Worm (Caenorhabditis elegans) whole organism, L2 larva: ENCODE data around the gene T05E12.8.

ENCODE experiments used
- C34F6.9 ChIP-seq: fragments of 150-350 bp; optimal IDR thresholded peaks from 2 replicates; lab custom pipeline; 2014; ENCODE audit warnings: missing biosample characterization, missing genetic modification characterization
- F13H6.1 ChIP-seq: sonication (generic microtip); optimal IDR thresholded peaks from 2 replicates; lab custom pipeline; 2016; ENCODE audit warnings: missing genetic modification characterization, missing compliant biosample characterization
- Y55F3AM.14 ChIP-seq: fragments of 200-800 bp; sonication (Bioruptor generic); optimal IDR thresholded peaks from 2 replicates; lab custom pipeline; 2018; ENCODE audit warnings: mild to moderate bottlenecking, missing genetic modification characterization, missing compliant biosample characterization
- ZK546.5 ChIP-seq: sonication (generic microtip); optimal IDR thresholded peaks from 2 replicates; lab custom pipeline; 2017; ENCODE audit warnings: missing biosample characterization, missing genetic modification characterization
- alr-1 ChIP-seq: fragments of 150-350 bp; optimal IDR thresholded peaks from 2 replicates; lab custom pipeline; 2014; ENCODE audit warnings: missing biosample characterization, missing genetic modification characterization
- aly-2 ChIP-seq: fragments of 150-350 bp; optimal IDR thresholded peaks from 2 replicates; lab custom pipeline; 2014; ENCODE audit warnings: missing biosample characterization, missing genetic modification characterization
- ama-1 ChIP-seq: fragments of 150-350 bp; optimal IDR thresholded peaks from 2 replicates; lab custom pipeline; 2018; ENCODE audit warnings: inconsistent platforms
- ceh-16 ChIP-seq: fragments of 150-350 bp; optimal IDR thresholded peaks from 2 replicates; lab custom pipeline; 2014; ENCODE audit warnings: missing biosample characterization, missing genetic modification characterization
- ceh-82 ChIP-seq: fragments of 150-350 bp; optimal IDR thresholded peaks from 2 replicates; lab custom pipeline; 2014; ENCODE audit warnings: missing biosample characterization, missing genetic modification characterization
- crh-2 ChIP-seq: sonication (generic microtip); optimal IDR thresholded peaks from 2 replicates; lab custom pipeline; 2017; ENCODE audit warnings: missing biosample characterization, missing genetic modification characterization
- egl-27 ChIP-seq: sonication (generic microtip); optimal IDR thresholded peaks from 3 replicates; lab custom pipeline; 2017; ENCODE audit warnings: missing biosample characterization, missing genetic modification reagents, missing genetic modification characterization
- elt-3 ChIP-seq: sonication (generic microtip); optimal IDR thresholded peaks from 2 replicates; lab custom pipeline; 2017; ENCODE audit warnings: missing biosample characterization, missing genetic modification characterization
- fos-1 ChIP-seq: fragments of 150-350 bp; optimal IDR thresholded peaks from 2 replicates; lab custom pipeline; 2014; ENCODE audit warnings: missing biosample characterization, missing genetic modification characterization
- gmeb-1 ChIP-seq: fragments of 150-350 bp; optimal IDR thresholded peaks from 2 replicates; lab custom pipeline; 2014; ENCODE audit warnings: missing biosample characterization, missing genetic modification characterization
- lin-11 ChIP-seq: fragments of 150-350 bp; sonication (generic microtip); optimal IDR thresholded peaks from 2 replicates; lab custom pipeline; 2014; ENCODE audit warnings: missing biosample characterization, missing genetic modification characterization, inconsistent platforms, mixed read lengths
- lin-13 ChIP-seq: fragments of 150-350 bp; optimal IDR thresholded peaks from 2 replicates; lab custom pipeline; 2014; ENCODE audit warnings: missing biosample characterization, missing genetic modification reagents, missing genetic modification characterization
- lin-39 ChIP-seq: fragments of 150-350 bp; optimal IDR thresholded peaks from 2 replicates; lab custom pipeline; 2014; ENCODE audit warnings: missing biosample characterization, missing genetic modification reagents, missing genetic modification characterization
- lsy-2 ChIP-seq, 2 experiments: fragments of 150-350 bp in 1 of 2; sonication (generic microtip) in 1 of 2; optimal IDR thresholded peaks; 2 replicates each; lab custom pipeline; 2014 to 2017; ENCODE audit warnings: missing biosample characterization in 2 of 2, missing genetic modification characterization in 2 of 2
- mab-5 ChIP-seq: fragments of 150-350 bp; optimal IDR thresholded peaks from 2 replicates; lab custom pipeline; 2014; ENCODE audit warnings: missing biosample characterization, missing genetic modification characterization
- mdl-1 ChIP-seq, 2 experiments: fragments of 150-350 bp in 1 of 2; sonication (generic microtip) in 1 of 2; optimal IDR thresholded peaks; 2 replicates each; lab custom pipeline; 2017; ENCODE audit warnings: missing biosample characterization in 2 of 2, missing genetic modification characterization in 2 of 2
- nhr-10 ChIP-seq: sonication (generic microtip); optimal IDR thresholded peaks from 2 replicates; lab custom pipeline; 2017; ENCODE audit warnings: missing biosample characterization, missing genetic modification characterization
- nhr-11 ChIP-seq: fragments of 150-350 bp; optimal IDR thresholded peaks from 2 replicates; lab custom pipeline; 2014; ENCODE audit warnings: missing biosample characterization, missing genetic modification characterization
- nhr-12 ChIP-seq: fragments of 150-350 bp; optimal IDR thresholded peaks from 2 replicates; lab custom pipeline; 2014; ENCODE audit warnings: missing biosample characterization, missing genetic modification characterization
- nhr-21 ChIP-seq: fragments of 150-350 bp; optimal IDR thresholded peaks from 2 replicates; lab custom pipeline; 2014; ENCODE audit warnings: missing biosample characterization, missing genetic modification characterization
- nhr-23 ChIP-seq: fragments of 150-350 bp; optimal IDR thresholded peaks from 2 replicates; lab custom pipeline; 2014; ENCODE audit warnings: missing biosample characterization, missing genetic modification reagents, missing genetic modification characterization
- nhr-237 ChIP-seq: fragments of 150-350 bp; optimal IDR thresholded peaks from 2 replicates; lab custom pipeline; 2014; ENCODE audit warnings: missing biosample characterization, missing genetic modification characterization
- nhr-6 ChIP-seq: fragments of 150-350 bp; optimal IDR thresholded peaks from 2 replicates; lab custom pipeline; 2014; ENCODE audit warnings: missing biosample characterization, missing genetic modification characterization
- peb-1 ChIP-seq: fragments of 150-350 bp; optimal IDR thresholded peaks from 2 replicates; lab custom pipeline; 2014; ENCODE audit warnings: missing biosample characterization, missing genetic modification characterization
- sem-4 ChIP-seq: fragments of 150-350 bp; optimal IDR thresholded peaks from 2 replicates; lab custom pipeline; 2014; ENCODE audit warnings: missing biosample characterization, missing genetic modification reagents, missing genetic modification characterization
- skn-1 ChIP-seq: sonication (generic microtip); optimal IDR thresholded peaks from 2 replicates; lab custom pipeline; 2017; ENCODE audit warnings: missing biosample characterization, missing genetic modification characterization
- sma-9 ChIP-seq, 2 experiments: fragments of 150-350 bp in 1 of 2; sonication (generic microtip) in 1 of 2; optimal IDR thresholded peaks; 2 replicates each; lab custom pipeline; 2014 to 2016; ENCODE audit warnings: missing genetic modification characterization in 2 of 2, mild to moderate bottlenecking in 1 of 2, missing biosample characterization in 1 of 2, missing compliant biosample characterization in 1 of 2, missing genetic modification reagents in 1 of 2, moderate library complexity in 1 of 2
- snpc-4 ChIP-seq: fragments of 150-350 bp; optimal IDR thresholded peaks from 2 replicates; lab custom pipeline; 2014; ENCODE audit warnings: missing biosample characterization, missing genetic modification characterization
- unc-39 ChIP-seq: fragments of 150-350 bp; optimal IDR thresholded peaks from 2 replicates; lab custom pipeline; 2014; ENCODE audit warnings: missing biosample characterization, missing genetic modification characterization
- unc-55 ChIP-seq: fragments of 150-350 bp; sonication (generic microtip); optimal IDR thresholded peaks from 3 replicates; lab custom pipeline; 2014; ENCODE audit warnings: missing biosample characterization, missing genetic modification reagents, missing genetic modification characterization
- unc-62 ChIP-seq: fragments of 150-350 bp; optimal IDR thresholded peaks from 2 replicates; lab custom pipeline; 2014; ENCODE audit warnings: missing biosample characterization, missing genetic modification reagents, missing genetic modification characterization
- zag-1 ChIP-seq: fragments of 150-350 bp; optimal IDR thresholded peaks from 2 replicates; lab custom pipeline; 2014; ENCODE audit warnings: missing biosample characterization, missing genetic modification characterization
- ztf-1 ChIP-seq: fragments of 200-800 bp; sonication (Bioruptor generic); conservative IDR thresholded peaks from 2 replicates; pipeline ENCODE4 v1.3.6; 2022; ENCODE audit warnings: missing genetic modification characterization, missing compliant biosample characterization
- ztf-4 ChIP-seq: fragments of 150-350 bp; optimal IDR thresholded peaks from 2 replicates; lab custom pipeline; 2014; ENCODE audit warnings: missing biosample characterization, missing genetic modification characterization

T05E12.8 gene

DNA sequence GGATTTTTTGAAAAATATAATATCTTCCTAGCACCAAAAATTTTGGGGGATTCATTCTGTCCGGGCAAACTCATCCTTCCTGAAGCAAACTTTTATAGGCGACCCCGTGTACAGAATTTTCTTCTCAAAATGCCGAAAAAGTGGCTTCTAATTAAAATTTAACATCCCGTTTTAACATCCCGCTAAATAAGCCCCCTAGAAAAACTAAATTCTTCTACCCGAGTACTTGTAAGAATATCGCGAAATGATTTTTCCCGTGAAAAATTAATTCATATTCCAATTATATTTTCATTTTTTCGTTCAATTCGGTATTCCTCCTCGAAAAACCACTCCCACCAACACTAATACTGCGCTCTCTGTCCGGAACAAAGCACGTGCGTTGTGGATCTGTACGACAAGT, at the start of gene T05E12.8:
Gene T05E12.8, plus strand, starts transcription at position 301 of the 400 bp plus-strand sequence.
- no peak for TF ChIP-seq mdl-1 (tag; optimal IDR thresholded peaks at IDR 0.05; lab: Kevin White, UChicago)
- TF ChIP-seq fos-1 (tag; lab: Kevin White, UChicago) = no peak
- no peak for TF ChIP-seq lin-13 (GFP tag; lab: Kevin White, UChicago)
- TF ChIP-seq nhr-23 (tag; lab: Kevin White, UChicago) = no peak
- no peak for TF ChIP-seq skn-1 (tag; lab: Kevin White, UChicago)
- TF ChIP-seq ceh-82 (tag; lab: Kevin White, UChicago) = no peak
- no peak for TF ChIP-seq nhr-12 (tag; lab: Kevin White, UChicago)
- no peak for TF ChIP-seq nhr-237 (tag; lab: Kevin White, UChicago)
- no peak for TF ChIP-seq zag-1 (tag; lab: Kevin White, UChicago)
- TF ChIP-seq nhr-11 (tag; lab: Kevin White, UChicago) = no peak
- TF ChIP-seq F13H6.1 (tag; lab: Kevin White, UChicago) = no peak
- TF ChIP-seq peb-1 (tag; lab: Kevin White, UChicago) = no peak
- TF ChIP-seq gmeb-1 (tag; lab: Kevin White, UChicago) = no peak
- no peak for TF ChIP-seq sma-9 (GFP tag; optimal IDR thresholded peaks at IDR 0.05; lab: Kevin White, UChicago)
- TF ChIP-seq sma-9 (tag; optimal IDR thresholded peaks at IDR 0.05; lab: Kevin White, UChicago) = no peak
- TF ChIP-seq nhr-10 (tag; lab: Kevin White, UChicago) = no peak
- no peak for TF ChIP-seq mab-5 (tag; lab: Kevin White, UChicago)
- TF ChIP-seq nhr-21 (tag; lab: Kevin White, UChicago) = no peak
- no peak for TF ChIP-seq egl-27 (tag; lab: Kevin White, UChicago)
- no peak for TF ChIP-seq C34F6.9
- no peak for TF ChIP-seq sem-4 (tag; lab: Kevin White, UChicago)

DNA sequence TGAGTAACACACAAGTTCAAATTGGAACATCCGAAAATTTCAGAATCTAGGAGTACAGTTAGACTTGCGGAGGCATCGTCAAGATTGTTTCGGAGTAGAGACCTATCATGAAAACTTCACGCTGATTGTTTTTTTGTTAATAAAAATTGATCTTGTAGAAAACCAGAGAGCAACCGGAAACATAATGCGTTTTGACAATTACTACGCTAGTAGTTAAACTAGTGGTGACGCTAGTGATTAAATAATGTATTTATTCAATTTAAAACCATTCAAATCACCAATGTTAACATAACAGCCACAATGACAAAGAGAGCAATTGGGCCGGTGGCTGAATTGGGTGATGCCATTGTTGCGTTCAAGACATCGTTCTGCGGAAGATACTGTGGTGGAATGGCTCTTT, 49.2 kb upstream of the T05E12.8 start, which contains the start of gene F49H6.17:
Gene F49H6.17, plus strand, starts transcription at position 301 of the 400 bp plus-strand sequence.
- TF ChIP-seq elt-3 (tag; lab: Kevin White, UChicago) (no peak), lsy-2 (tag; optimal IDR thresholded peaks at IDR 0.05; lab: Kevin White, UChicago) (no peak), unc-62 (no peak), lin-39 (tag; lab: Kevin White, UChicago) (no peak), egl-27 (tag; lab: Kevin White, UChicago) (no peak)

DNA sequence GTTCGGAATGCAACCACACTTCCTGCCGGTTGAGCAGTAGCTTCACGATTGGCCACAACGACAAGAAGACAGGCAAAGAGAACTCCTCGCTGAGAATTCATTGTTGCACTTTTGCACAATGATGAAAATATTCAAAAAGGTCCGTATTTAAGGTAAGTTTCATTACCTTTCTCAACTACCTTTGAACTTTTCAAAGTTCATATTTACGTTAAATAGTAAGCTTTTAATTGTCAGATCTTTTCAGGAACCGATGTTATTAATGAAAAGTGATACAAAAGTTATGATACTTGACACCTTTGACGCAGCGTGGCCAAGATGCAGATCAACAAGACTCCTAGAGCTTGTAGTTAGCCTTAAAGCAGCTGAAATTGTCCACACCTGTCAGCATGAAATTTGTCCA, 47.6 kb upstream of the T05E12.8 start, which contains the start of gene F49H6.12:
Gene F49H6.12, minus strand, starts transcription at position 101 of the 400 bp plus-strand sequence.
- no peak for TF ChIP-seq Y55F3AM.14 (GFP tag; lab: Kevin White, UChicago)
- no peak for TF ChIP-seq ceh-16 (tag; lab: Kevin White, UChicago)
- TF ChIP-seq alr-1 = no peak
- TF ChIP-seq nhr-12 (tag; lab: Kevin White, UChicago) = no peak
- no peak for TF ChIP-seq lin-11
- TF ChIP-seq ztf-1 = no peak
- no peak for TF ChIP-seq ceh-82 (tag; lab: Kevin White, UChicago)
- TF ChIP-seq aly-2 (tag; lab: Kevin White, UChicago) = no peak
- TF ChIP-seq nhr-11 (tag; lab: Kevin White, UChicago) = no peak
- TF ChIP-seq snpc-4 (tag; lab: Kevin White, UChicago) = no peak

DNA sequence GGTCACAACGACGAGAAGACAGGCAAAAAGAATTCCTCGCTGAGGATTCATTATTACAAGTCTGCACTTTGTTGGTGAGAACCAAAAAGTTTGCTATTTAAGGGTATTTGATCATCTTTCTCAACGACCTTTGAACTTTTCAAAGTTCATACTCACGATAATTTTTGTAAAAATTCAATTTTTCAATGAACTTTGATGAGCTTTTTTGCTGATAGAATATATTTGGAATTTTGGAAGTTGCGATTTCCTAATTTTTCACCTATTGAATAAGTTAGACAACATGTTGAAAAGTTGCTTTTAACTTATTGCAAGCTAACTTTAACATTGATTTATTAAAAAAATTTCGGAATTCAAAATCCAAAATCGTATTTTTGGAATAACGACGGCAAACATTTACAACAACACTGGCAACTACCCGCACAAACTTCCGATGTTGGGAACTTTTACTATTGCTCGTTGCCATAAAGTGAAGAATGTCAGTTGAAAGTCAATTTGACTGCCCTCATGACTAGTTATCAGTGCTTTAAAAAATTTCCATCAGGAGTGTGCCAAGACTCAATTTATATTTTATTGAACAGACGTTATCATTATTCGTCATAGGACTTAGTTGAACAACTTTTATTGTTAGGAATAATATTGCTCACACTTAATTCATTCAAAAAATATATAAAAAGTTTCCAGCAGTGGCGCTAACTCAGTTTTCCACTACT, 46.2 kb upstream of the T05E12.8 start, which contains the start of the genes F49H6.8 and F49H6.5:
Gene F49H6.8, minus strand, starts transcription at position 51 of the 710 bp plus-strand sequence.
Gene F49H6.5, plus strand, starts transcription at position 629 of the 710 bp plus-strand sequence.
- no peak for TF ChIP-seq unc-39 (tag; lab: Kevin White, UChicago)
- TF ChIP-seq lin-11 = no peak
- no peak for TF ChIP-seq ztf-4 (tag; lab: Kevin White, UChicago)
- TF ChIP-seq gmeb-1 (tag; lab: Kevin White, UChicago) = no peak
- TF ChIP-seq, all 48 proteins: peak for 0

DNA sequence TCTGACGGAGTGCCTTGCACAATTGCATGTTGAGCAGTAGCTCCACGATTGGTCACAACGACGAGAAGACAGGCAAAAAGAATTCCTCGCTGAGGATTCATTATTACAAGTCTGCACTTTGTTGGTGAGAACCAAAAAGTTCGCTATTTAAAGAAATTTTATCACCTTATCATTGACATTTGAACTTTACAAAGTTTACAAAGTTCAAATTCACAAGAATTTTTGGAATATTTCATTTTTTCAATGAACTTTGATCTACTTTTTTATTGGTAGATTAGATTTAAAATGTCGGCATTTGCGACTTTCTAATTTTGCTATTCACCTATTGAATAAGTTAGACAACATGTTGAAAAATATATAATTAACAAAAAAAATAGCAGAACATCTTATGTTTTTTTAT, 42.6 kb upstream of the T05E12.8 start, which contains the start of gene F49H6.15:
Gene F49H6.15, minus strand, starts transcription at position 101 of the 400 bp plus-strand sequence.
- TF ChIP-seq nhr-6 (tag; lab: Kevin White, UChicago) (no peak), elt-3 (tag; lab: Kevin White, UChicago) (no peak), ceh-16 (tag; lab: Kevin White, UChicago) (no peak), alr-1 (no peak), ZK546.5 (tag; lab: Kevin White, UChicago) (no peak), peb-1 (tag; lab: Kevin White, UChicago) (no peak), egl-27 (tag; lab: Kevin White, UChicago) (no peak), lin-13 (GFP tag; lab: Kevin White, UChicago) (no peak), snpc-4 (tag; lab: Kevin White, UChicago) (no peak), unc-55 (GFP tag; lab: Kevin White, UChicago) (no peak), crh-2 (tag; lab: Kevin White, UChicago) (no peak), sma-9 (GFP tag; optimal IDR thresholded peaks at IDR 0.05; lab: Kevin White, UChicago) (no peak), sma-9 (tag; optimal IDR thresholded peaks at IDR 0.05; lab: Kevin White, UChicago) (no peak), nhr-12 (tag; lab: Kevin White, UChicago) (no peak), ama-1 (lab: Kevin White, UChicago) (no peak), lsy-2 (tag; optimal IDR thresholded peaks at IDR 0.05; lab: Kevin White, UChicago) (no peak), nhr-23 (tag; lab: Kevin White, UChicago) (no peak)
- TF ChIP-seq, all 48 proteins: peak for 0
